Fruit fly (Drosophila melanogaster) whole organism: ENCODE results near the gene CG11999.

Source experiments
- CG8478 ChIP-seq: fragments of >200 bp; optimal IDR thresholded peaks from 2 replicates; lab custom pipeline; 2018; ENCODE audit warnings: inconsistent platforms
- Dll ChIP-seq: fragments of >200 bp; optimal IDR thresholded peaks from 2 replicates; lab custom pipeline; 2017
- pan ChIP-seq: fragments of >200 bp; optimal IDR thresholded peaks from 2 replicates; lab custom pipeline; 2017
- psq ChIP-seq: fragments of >200 bp; optimal IDR thresholded peaks from 2 replicates; lab custom pipeline; 2017

DNA sequence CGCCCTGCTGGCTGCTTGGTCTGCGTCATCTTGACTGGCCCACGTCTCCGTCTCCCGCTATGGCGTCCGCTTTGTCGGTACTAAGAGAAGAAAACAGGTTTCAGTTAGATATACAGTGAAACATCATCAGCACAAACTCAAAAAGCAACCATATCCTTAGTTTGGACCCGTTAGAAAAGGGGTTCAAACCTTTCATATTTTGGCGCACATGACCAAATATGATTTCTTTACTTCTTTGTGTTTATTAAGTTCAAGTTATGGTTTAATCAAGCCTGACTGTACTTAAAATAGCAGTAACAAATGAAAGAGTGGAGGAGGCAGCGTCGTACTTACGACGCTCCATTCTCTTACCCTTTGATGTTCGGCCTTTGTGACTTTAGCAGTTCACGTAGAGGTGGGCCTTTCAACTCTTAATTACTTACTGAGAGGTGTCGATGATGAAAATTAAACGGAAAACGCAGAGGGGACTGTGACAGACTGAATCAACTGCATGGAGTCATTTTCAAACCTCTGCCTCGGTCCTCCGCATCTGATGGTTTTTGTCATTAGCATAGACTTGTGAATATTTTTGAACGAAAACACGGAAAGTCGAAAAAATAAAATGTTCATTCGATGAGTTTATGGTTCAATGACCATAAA lies 7.3 kb upstream of the CG11999 start:
- TF ChIP-seq pan (lab: Kevin White, UChicago) = no peak
- TF ChIP-seq psq (lab: Kevin White, UChicago) = no peak
- no peak for TF ChIP-seq Dll (lab: Kevin White, UChicago)
- TF ChIP-seq CG8478 (lab: Kevin White, UChicago) = no peak
